Fruit fly (Drosophila melanogaster) whole organism, pupa: ENCODE results near the gene CG16998.
"Not testable (repeated sequence)": the region's sequence is repeated elsewhere in the genome, so short reads cannot be mapped to it uniquely, and the experiment has no call there.

Experiments
- CG10348 ChIP-seq: fragments of 200-800 bp; sonication (Bioruptor generic); IDR thresholded peaks from 2 replicates; pipeline ENCODE4 v1.3.6; 2022; ENCODE audit warnings: missing biosample characterization, missing genetic modification characterization
- CG12605 ChIP-seq: fragments of 200-800 bp; sonication (Bioruptor generic); IDR thresholded peaks from 2 replicates; pipeline ENCODE4 v1.3.6; 2022; ENCODE audit warnings: missing biosample characterization, missing genetic modification characterization
- CG13204 ChIP-seq: fragments of 200-800 bp; sonication (Bioruptor generic); optimal IDR thresholded peaks from 2 replicates; lab custom pipeline; 2018; ENCODE audit warnings: missing biosample characterization, mild to moderate bottlenecking, missing genetic modification characterization, moderate library complexity
- CG14655 ChIP-seq: fragments of 200-800 bp; sonication (Bioruptor generic); optimal IDR thresholded peaks from 3 replicates; lab custom pipeline; 2017; ENCODE audit warnings: mild to moderate bottlenecking, missing biosample characterization, missing genetic modification reagents, missing genetic modification characterization
- CG15710 ChIP-seq: fragments of 200-800 bp; sonication (Bioruptor generic); optimal IDR thresholded peaks from 2 replicates; lab custom pipeline; 2018; ENCODE audit warnings: missing biosample characterization, mild to moderate bottlenecking, missing genetic modification characterization, moderate library complexity
- CG17806 ChIP-seq: fragments of 200-800 bp; sonication (Bioruptor generic); optimal IDR thresholded peaks from 2 replicates; lab custom pipeline; 2018; ENCODE audit warnings: missing biosample characterization, mild to moderate bottlenecking, missing genetic modification characterization, moderate library complexity
- CG32121 ChIP-seq: fragments of 200-800 bp; sonication (Bioruptor generic); IDR thresholded peaks from 2 replicates; pipeline ENCODE4 v1.3.6; 2022; ENCODE audit warnings: missing biosample characterization, missing genetic modification characterization
- CG34367 ChIP-seq: fragments of 200-800 bp; sonication (Bioruptor generic); optimal IDR thresholded peaks from 2 replicates; lab custom pipeline; 2018; ENCODE audit warnings: missing biosample characterization, mild to moderate bottlenecking, missing genetic modification characterization
- CG4496 ChIP-seq: fragments of 200-800 bp; sonication (Bioruptor generic); IDR thresholded peaks from 3 replicates; pipeline ENCODE4 v1.3.6; 2022; ENCODE audit warnings: missing biosample characterization, missing genetic modification characterization
- CG8159 ChIP-seq: fragments of 200-800 bp; sonication (Bioruptor generic); optimal IDR thresholded peaks from 3 replicates; lab custom pipeline; 2018; ENCODE audit warnings: missing biosample characterization, mild to moderate bottlenecking, missing genetic modification characterization, moderate library complexity
- CG8301 ChIP-seq: fragments of 200-800 bp; sonication (Bioruptor generic); optimal IDR thresholded peaks from 2 replicates; lab custom pipeline; 2018; ENCODE audit warnings: missing biosample characterization, mild to moderate bottlenecking, missing genetic modification characterization
- D1 ChIP-seq: fragments of 200-800 bp; sonication (Bioruptor generic); optimal IDR thresholded peaks from 2 replicates; lab custom pipeline; 2018; ENCODE audit warnings: missing biosample characterization, mild to moderate bottlenecking, missing genetic modification characterization, moderate library complexity
- EcR ChIP-seq: fragments of 200-800 bp; sonication (Bioruptor generic); optimal IDR thresholded peaks from 3 replicates; lab custom pipeline; 2019; ENCODE audit warnings: missing biosample characterization, missing genetic modification characterization, mild to moderate bottlenecking, moderate library complexity, missing genetic modification reagents
- Ets98B ChIP-seq: fragments of 200-800 bp; sonication (Bioruptor generic); IDR thresholded peaks from 2 replicates; pipeline ENCODE4 v1.3.6; 2022; ENCODE audit warnings: missing biosample characterization, missing genetic modification characterization
- Pif1A ChIP-seq: fragments of 200-800 bp; sonication (Bioruptor generic); optimal IDR thresholded peaks from 3 replicates; lab custom pipeline; 2016; ENCODE audit warnings: missing biosample characterization, missing genetic modification characterization
- Pif1B ChIP-seq: fragments of 200-800 bp; sonication (Bioruptor generic); optimal IDR thresholded peaks from 3 replicates; lab custom pipeline; 2016; ENCODE audit warnings: missing biosample characterization, missing genetic modification characterization
- Snoo ChIP-seq: fragments of 200-800 bp; sonication (Bioruptor generic); optimal IDR thresholded peaks from 3 replicates; lab custom pipeline; 2017; ENCODE audit warnings: missing biosample characterization, mild to moderate bottlenecking, missing genetic modification characterization, inconsistent platforms
- fd96Ca ChIP-seq: fragments of 200-800 bp; sonication (Bioruptor generic); IDR thresholded peaks from 3 replicates; pipeline ENCODE4 v1.3.6; 2022; ENCODE audit warnings: missing biosample characterization, missing genetic modification characterization
- gl ChIP-seq: fragments of 200-800 bp; sonication (Bioruptor generic); optimal IDR thresholded peaks from 2 replicates; lab custom pipeline; 2018; ENCODE audit warnings: missing biosample characterization, mild to moderate bottlenecking, missing genetic modification characterization
- rn ChIP-seq: fragments of 200-800 bp; sonication (Bioruptor generic); IDR thresholded peaks from 2 replicates; pipeline ENCODE4 v1.3.6; 2022; ENCODE audit warnings: missing biosample characterization, missing genetic modification characterization

Gene CG16998

DNA sequence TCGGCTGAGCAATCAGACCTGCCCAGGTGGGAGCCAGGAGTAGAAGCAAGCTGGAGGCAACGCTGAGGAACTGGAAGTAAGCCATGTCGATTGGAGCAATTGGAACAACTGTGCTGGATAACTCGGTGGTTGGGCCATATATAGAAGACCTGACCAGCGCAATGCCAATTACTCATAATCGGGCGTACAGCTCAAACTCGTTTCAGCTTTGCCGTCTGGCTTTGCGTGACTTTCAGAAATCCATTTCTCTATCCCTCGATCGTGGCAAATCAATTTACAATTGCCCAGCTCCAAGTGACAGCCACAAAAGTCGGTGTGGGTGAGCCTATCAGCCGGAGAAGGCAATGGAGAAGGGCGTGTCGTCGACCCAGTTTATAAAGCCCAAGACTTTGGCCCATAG is 33.5 kb downstream of the CG16998 start, which contains the start of gene CG7548:
Gene CG7548, minus strand, starts transcription at position 101 of the 400 bp plus-strand sequence.
- no peak for TF ChIP-seq Pif1B
- TF ChIP-seq gl (tag; lab: Kevin White, UChicago): no peak
- no peak for TF ChIP-seq Ets98B (GFP tag; lab: Robert Waterston, UW)
- no peak for TF ChIP-seq CG17806 (tag; lab: Kevin White, UChicago)
- TF ChIP-seq CG13204: no peak
- no peak for TF ChIP-seq CG10348 (GFP tag; lab: Robert Waterston, UW)
- TF ChIP-seq Pif1A (GFP tag; lab: Kevin White, UChicago): no peak
- no peak for TF ChIP-seq EcR (GFP tag; lab: Kevin White, UChicago)
- no peak for TF ChIP-seq rn (GFP tag; lab: Robert Waterston, UW)
- no peak for TF ChIP-seq CG8159
- TF ChIP-seq CG32121 (GFP tag; lab: Robert Waterston, UW): no peak
- no peak for TF ChIP-seq CG4496
- TF ChIP-seq CG12605 (GFP tag; lab: Robert Waterston, UW): no peak
- TF ChIP-seq Snoo (tag; lab: Kevin White, UChicago): no peak
- TF ChIP-seq fd96Ca (GFP tag; lab: Robert Waterston, UW): no peak
- TF ChIP-seq CG14655 (GFP tag; lab: Kevin White, UChicago): no peak
- no peak for TF ChIP-seq CG8301 (tag; lab: Kevin White, UChicago)
- no peak for TF ChIP-seq CG15710
- TF ChIP-seq CG34367 (tag; lab: Kevin White, UChicago): no peak

- not testable (repeated sequence) for TF ChIP-seq CG13204; rn (GFP tag; lab: Robert Waterston, UW); CG15710
Observed at dm6 chr3L:7498731-7499130, 40.9 kb downstream of the CG16998 start, which contains the start of gene CG8539. TSS of gene CG8539 (minus strand) at chr3L:7498831.

dm6 chr3L:7496097-7496496 is 43.5 kb downstream of the CG16998 start, which contains the start of gene Cyp4d8:
TSS of gene Cyp4d8 (minus strand) at chr3L:7496197.
- no peak for TF ChIP-seq rn (GFP tag; lab: Robert Waterston, UW)
- TF ChIP-seq CG8159: no peak
- no peak for TF ChIP-seq CG10348 (GFP tag; lab: Robert Waterston, UW)
- TF ChIP-seq D1 (tag; lab: Kevin White, UChicago): no peak
- no peak for TF ChIP-seq CG15710
- TF ChIP-seq, all 21 proteins: peak for 0

DNA sequence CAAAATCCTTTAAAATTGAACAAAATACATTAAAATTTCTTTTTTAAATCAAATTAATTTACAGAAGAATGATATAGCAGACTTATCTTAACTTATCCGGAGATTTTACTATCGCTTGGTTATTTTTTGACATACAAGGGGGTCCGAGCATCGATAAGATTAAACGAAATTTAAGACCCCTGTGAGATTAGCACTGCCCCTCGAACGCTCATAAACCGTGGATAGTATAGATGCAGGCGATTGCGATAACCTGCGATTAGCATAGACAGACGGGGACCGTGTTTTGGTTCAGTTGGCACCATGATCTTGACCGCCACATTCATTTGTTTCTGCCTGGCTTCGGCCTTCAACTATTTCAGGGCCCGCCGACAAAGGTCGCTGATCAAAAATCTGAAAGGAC is 48.1 kb downstream of the CG16998 start, which contains the start of gene Cyp316a1:
Gene Cyp316a1, plus strand, starts transcription at position 301 of the 400 bp plus-strand sequence.
- no peak for TF ChIP-seq CG4496
- TF ChIP-seq CG13204: no peak
- no peak for TF ChIP-seq Ets98B (GFP tag; lab: Robert Waterston, UW)
- no peak for TF ChIP-seq CG8301 (tag; lab: Kevin White, UChicago)
- TF ChIP-seq gl (tag; lab: Kevin White, UChicago): no peak
- no peak for TF ChIP-seq EcR (GFP tag; lab: Kevin White, UChicago)
- no peak for TF ChIP-seq CG14655 (GFP tag; lab: Kevin White, UChicago)
- no peak for TF ChIP-seq rn (GFP tag; lab: Robert Waterston, UW)
- TF ChIP-seq CG12605 (GFP tag; lab: Robert Waterston, UW): no peak
- TF ChIP-seq Pif1A (GFP tag; lab: Kevin White, UChicago): no peak
- no peak for TF ChIP-seq fd96Ca (GFP tag; lab: Robert Waterston, UW)
- TF ChIP-seq CG8159: no peak
- TF ChIP-seq CG17806 (tag; lab: Kevin White, UChicago): no peak
- TF ChIP-seq CG15710: no peak
- no peak for TF ChIP-seq Snoo (tag; lab: Kevin White, UChicago)
- no peak for TF ChIP-seq CG10348 (GFP tag; lab: Robert Waterston, UW)
- no peak for TF ChIP-seq CG32121 (GFP tag; lab: Robert Waterston, UW)
- TF ChIP-seq CG34367 (tag; lab: Kevin White, UChicago): no peak
